Worm (Caenorhabditis elegans) whole organism, L1 larva: ENCODE measurements around the gene sri-29.

Experiments
- ama-1 ChIP-seq: fragments of 150-350 bp; optimal IDR thresholded peaks from 2 replicates; lab custom pipeline; 2014
- blmp-1 ChIP-seq: fragments of 150-350 bp; optimal IDR thresholded peaks from 2 replicates; lab custom pipeline; 2014; ENCODE audit warnings: missing biosample characterization, missing genetic modification characterization
- ceh-8 ChIP-seq: fragments of 200-800 bp; sonication (Bioruptor generic); optimal IDR thresholded peaks from 2 replicates; lab custom pipeline; 2018; ENCODE audit warnings: mild to moderate bottlenecking, missing genetic modification characterization, moderate library complexity, missing compliant biosample characterization
- efl-1 ChIP-seq, 4 experiments: fragments of 150-350 bp; optimal IDR thresholded peaks in 3 of 4; peaks in 1 of 4; 1 replicate in 1 of 4; 2 replicates in 3 of 4; lab custom pipeline; 2014; ENCODE audit warnings: missing biosample characterization in 2 of 4, missing genetic modification characterization in 2 of 4, missing genetic modification reagents in 2 of 4
- fkh-10 ChIP-seq: sonication (generic microtip); optimal IDR thresholded peaks from 2 replicates; lab custom pipeline; 2017; ENCODE audit warnings: missing biosample characterization, missing genetic modification reagents, missing genetic modification characterization
- grh-1 ChIP-seq: fragments of 200-800 bp; sonication (Bioruptor generic); IDR thresholded peaks from 2 replicates; pipeline ENCODE4 v1.3.6; 2022; ENCODE audit warnings: missing genetic modification reagents, missing genetic modification characterization, missing compliant biosample characterization
- lin-13 ChIP-seq: fragments of 150-350 bp; optimal IDR thresholded peaks from 2 replicates; lab custom pipeline; 2014; ENCODE audit warnings: missing biosample characterization, missing genetic modification reagents, missing genetic modification characterization
- mdl-1 ChIP-seq, 2 experiments: fragments of 150-350 bp; optimal IDR thresholded peaks; 2 replicates each; lab custom pipeline; 2014 to 2017; ENCODE audit warnings: missing biosample characterization in 2 of 2, missing genetic modification characterization in 2 of 2, inconsistent platforms in 1 of 2
- nhr-237 ChIP-seq: fragments of 150-350 bp; optimal IDR thresholded peaks from 2 replicates; lab custom pipeline; 2014; ENCODE audit warnings: missing biosample characterization, missing genetic modification characterization
- nhr-76 ChIP-seq: sonication (generic microtip); optimal IDR thresholded peaks from 2 replicates; lab custom pipeline; 2017; ENCODE audit warnings: missing biosample characterization, missing genetic modification characterization
- sox-4 ChIP-seq: sonication (generic microtip); optimal IDR thresholded peaks from 2 replicates; lab custom pipeline; 2016; ENCODE audit warnings: missing genetic modification characterization, missing compliant biosample characterization
- unc-62 ChIP-seq: fragments of 150-350 bp; optimal IDR thresholded peaks from 2 replicates; lab custom pipeline; 2014; ENCODE audit warnings: missing biosample characterization, missing genetic modification reagents, missing genetic modification characterization
- zip-4 ChIP-seq: fragments of 200-800 bp; sonication (Bioruptor generic); optimal IDR thresholded peaks from 2 replicates; lab custom pipeline; 2018; ENCODE audit warnings: mild to moderate bottlenecking, missing genetic modification characterization, moderate library complexity, missing compliant biosample characterization
- ztf-4 ChIP-seq: fragments of 150-350 bp; optimal IDR thresholded peaks from 2 replicates; lab custom pipeline; 2014; ENCODE audit warnings: missing biosample characterization, missing genetic modification characterization

- TF ChIP-seq nhr-237 (tag; lab: Kevin White, UChicago) = no peak
- no peak for TF ChIP-seq lin-13 (GFP tag; lab: Kevin White, UChicago)
- TF ChIP-seq ama-1 (lab: Kevin White, UChicago) = no peak
- TF ChIP-seq mdl-1 (tag; optimal IDR thresholded peaks at IDR 0.05; lab: Kevin White, UChicago) = no peak
- no peak for TF ChIP-seq sox-4 (tag; lab: Kevin White, UChicago)
- no peak for TF ChIP-seq unc-62
- TF ChIP-seq fkh-10 (GFP tag; lab: Kevin White, UChicago) = no peak
- TF ChIP-seq blmp-1 (tag; lab: Kevin White, UChicago) = no peak
- no peak for TF ChIP-seq grh-1 (GFP tag; lab: Robert Waterston, UW)
- TF ChIP-seq ceh-8 = no peak
- TF ChIP-seq zip-4 (GFP tag; lab: Kevin White, UChicago) = no peak
- no peak for TF ChIP-seq ztf-4 (tag; lab: Kevin White, UChicago)
- no peak for TF ChIP-seq nhr-76 (tag; lab: Kevin White, UChicago)
- TF ChIP-seq efl-1 (optimal IDR thresholded peaks at IDR 0.05; lab: Kevin White, UChicago) = no peak
- no peak for TF ChIP-seq efl-1 (GFP tag; optimal IDR thresholded peaks at IDR 0.05 in 1 of 2; lab: Kevin White, UChicago)
Measured at ce11 chrII:3034914-3035313, 9.2 kb upstream of the sri-29 start.
